Fruit fly (Drosophila melanogaster) whole organism, embryonic: Measurements from ENCODE around the gene Mlp84B.
A peak's percentile ranks its signal among the peaks of the same experiment; 100 is the strongest.

Experiments used
- Aef1 ChIP-seq: fragments of 200-800 bp; sonication (Bioruptor generic); IDR thresholded peaks from 3 replicates; pipeline ENCODE4 v1.3.6; 2022; ENCODE audit warnings: missing biosample characterization, missing genetic modification characterization
- Bdp1 ChIP-seq: fragments of 200-800 bp; sonication (Bioruptor generic); optimal IDR thresholded peaks from 3 replicates; lab custom pipeline; 2016; ENCODE audit warnings: missing biosample characterization, missing genetic modification characterization
- CG1024 ChIP-seq: fragments of 200-800 bp; sonication (Bioruptor generic); IDR thresholded peaks from 2 replicates; pipeline ENCODE4 v1.3.6; 2022; ENCODE audit warnings: missing biosample characterization, missing genetic modification characterization
- CG12236 ChIP-seq: fragments of 200-800 bp; sonication (Bioruptor generic); optimal IDR thresholded peaks from 2 replicates; lab custom pipeline; 2016; ENCODE audit warnings: missing biosample characterization, missing genetic modification characterization
- CG14667 ChIP-seq: fragments of 200-800 bp; sonication (Bioruptor generic); IDR thresholded peaks from 2 replicates; pipeline ENCODE4 v1.3.6; 2022; ENCODE audit warnings: missing biosample characterization, missing genetic modification characterization
- CG14710 ChIP-seq: fragments of 200-800 bp; sonication (Bioruptor generic); optimal IDR thresholded peaks from 3 replicates; lab custom pipeline; 2019; ENCODE audit warnings: missing biosample characterization, mild to moderate bottlenecking, missing genetic modification characterization, moderate library complexity
- CG14965 ChIP-seq: fragments of 200-800 bp; sonication (Bioruptor generic); optimal IDR thresholded peaks from 2 replicates; lab custom pipeline; 2016; ENCODE audit warnings: missing biosample characterization, missing genetic modification characterization, borderline replicate concordance
- CG15601 ChIP-seq: fragments of 200-800 bp; sonication (Bioruptor generic); optimal IDR thresholded peaks from 3 replicates; lab custom pipeline; 2019; ENCODE audit warnings: missing biosample characterization, mild to moderate bottlenecking, missing genetic modification characterization, moderate library complexity
- CG15696 ChIP-seq: fragments of 200-800 bp; sonication (Bioruptor generic); optimal IDR thresholded peaks from 2 replicates; lab custom pipeline; 2019; ENCODE audit warnings: missing biosample characterization, mild to moderate bottlenecking, missing genetic modification characterization, moderate library complexity
- CG1602 ChIP-seq: fragments of 200-800 bp; sonication (Bioruptor generic); optimal IDR thresholded peaks from 3 replicates; lab custom pipeline; 2016; ENCODE audit warnings: missing biosample characterization, missing genetic modification characterization
- CG17361 ChIP-seq: fragments of 200-800 bp; sonication (Bioruptor generic); IDR thresholded peaks from 3 replicates; pipeline ENCODE4 v1.3.6; 2022; ENCODE audit warnings: missing biosample characterization, missing genetic modification characterization
- CG18262 ChIP-seq: fragments of 200-800 bp; optimal IDR thresholded peaks from 3 replicates; lab custom pipeline; 2019; ENCODE audit warnings: missing biosample characterization, mild to moderate bottlenecking, missing genetic modification characterization, moderate library complexity
- CG1832 ChIP-seq: fragments of 200-800 bp; sonication (Bioruptor generic); optimal IDR thresholded peaks from 2 replicates; lab custom pipeline; 2017; ENCODE audit warnings: missing biosample characterization, mild to moderate bottlenecking, missing genetic modification characterization, inconsistent platforms
- CG2116 ChIP-seq: fragments of 200-800 bp; sonication (Bioruptor generic); optimal IDR thresholded peaks from 3 replicates; lab custom pipeline; 2018; ENCODE audit warnings: missing biosample characterization, mild to moderate bottlenecking, missing genetic modification characterization
- CG32767 ChIP-seq: fragments of 200-800 bp; sonication (Bioruptor generic); IDR thresholded peaks from 2 replicates; pipeline ENCODE4 v1.3.6; 2022; ENCODE audit warnings: missing biosample characterization, missing genetic modification characterization
- CG33557 ChIP-seq: fragments of 200-800 bp; sonication (Bioruptor generic); optimal IDR thresholded peaks from 2 replicates; lab custom pipeline; 2019; ENCODE audit warnings: missing biosample characterization, mild to moderate bottlenecking, missing genetic modification characterization, moderate library complexity
- CG34422 ChIP-seq: fragments of 200-800 bp; sonication (Bioruptor generic); IDR thresholded peaks from 3 replicates; pipeline ENCODE4 v1.3.6; 2022; ENCODE audit warnings: missing biosample characterization, missing genetic modification characterization
- CG4328 ChIP-seq: fragments of 200-800 bp; sonication (Bioruptor generic); optimal IDR thresholded peaks from 3 replicates; lab custom pipeline; 2017; ENCODE audit warnings: missing biosample characterization, missing genetic modification reagents, missing genetic modification characterization
- CG5953 ChIP-seq: fragments of 200-800 bp; sonication (Bioruptor generic); IDR thresholded peaks from 2 replicates; pipeline ENCODE4 v1.3.6; 2022; ENCODE audit warnings: missing biosample characterization, missing genetic modification characterization
- CG9437 ChIP-seq: fragments of 200-800 bp; sonication (Bioruptor generic); optimal IDR thresholded peaks from 2 replicates; lab custom pipeline; 2018; ENCODE audit warnings: missing biosample characterization, mild to moderate bottlenecking, missing genetic modification characterization
- CG9609 ChIP-seq: fragments of 200-800 bp; sonication (Bioruptor generic); optimal IDR thresholded peaks from 3 replicates; lab custom pipeline; 2016; ENCODE audit warnings: missing biosample characterization, missing genetic modification characterization
- CG9727 ChIP-seq: fragments of 200-800 bp; sonication (Bioruptor generic); optimal IDR thresholded peaks from 3 replicates; lab custom pipeline; 2017; ENCODE audit warnings: missing biosample characterization, mild to moderate bottlenecking, missing genetic modification characterization
- CG9876 ChIP-seq: fragments of 200-800 bp; sonication (Bioruptor generic); optimal IDR thresholded peaks from 2 replicates; lab custom pipeline; 2016; ENCODE audit warnings: missing biosample characterization, missing genetic modification characterization
- CG9932 ChIP-seq: fragments of 200-800 bp; sonication (Bioruptor generic); IDR thresholded peaks from 2 replicates; pipeline ENCODE4 v1.3.6; 2022; ENCODE audit warnings: missing biosample characterization, missing genetic modification characterization
- Dip3 ChIP-seq: fragments of 200-800 bp; sonication (Bioruptor generic); optimal IDR thresholded peaks from 3 replicates; lab custom pipeline; 2016; ENCODE audit warnings: missing biosample characterization, missing genetic modification characterization
- Fer1 ChIP-seq: fragments of 200-800 bp; sonication (Bioruptor generic); optimal IDR thresholded peaks from 2 replicates; lab custom pipeline; 2017; ENCODE audit warnings: missing biosample characterization, mild to moderate bottlenecking, missing genetic modification characterization
- GATAe ChIP-seq: fragments of 200-800 bp; sonication (Bioruptor generic); conservative IDR thresholded peaks from 2 replicates; pipeline ENCODE4 v1.3.6; 2022; ENCODE audit warnings: missing biosample characterization, missing genetic modification characterization
- HLHmδ ChIP-seq: fragments of 200-800 bp; sonication (Bioruptor generic); optimal IDR thresholded peaks from 2 replicates; lab custom pipeline; 2018; ENCODE audit warnings: missing biosample characterization, mild to moderate bottlenecking, missing genetic modification characterization, moderate library complexity
- Hr51 ChIP-seq, 2 experiments: fragments of 200-800 bp; sonication (Bioruptor generic); optimal IDR thresholded peaks; 2 replicates in 1 of 2; 3 replicates in 1 of 2; lab custom pipeline; 2016 to 2018; ENCODE audit warnings: missing biosample characterization in 2 of 2, missing genetic modification characterization in 2 of 2, mild to moderate bottlenecking in 1 of 2, moderate library complexity in 1 of 2
- Kr ChIP-seq: fragments of 200-800 bp; sonication (Bioruptor generic); optimal IDR thresholded peaks from 2 replicates; lab custom pipeline; 2017; ENCODE audit warnings: missing biosample characterization, mild to moderate bottlenecking, missing genetic modification characterization
- Mes4 ChIP-seq: fragments of 200-800 bp; sonication (Bioruptor generic); optimal IDR thresholded peaks from 2 replicates; lab custom pipeline; 2016; ENCODE audit warnings: missing biosample characterization, missing genetic modification characterization
- Spps ChIP-seq: fragments of 200-800 bp; sonication (Bioruptor generic); optimal IDR thresholded peaks from 2 replicates; lab custom pipeline; 2018; ENCODE audit warnings: missing biosample characterization, mild to moderate bottlenecking, missing genetic modification characterization
- aop ChIP-seq: fragments of 200-800 bp; sonication (Bioruptor generic); IDR thresholded peaks from 2 replicates; pipeline ENCODE4 v1.3.6; 2022; ENCODE audit warnings: missing biosample characterization, missing genetic modification characterization
- crc ChIP-seq: fragments of 200-800 bp; sonication (Bioruptor generic); optimal IDR thresholded peaks from 2 replicates; lab custom pipeline; 2016; ENCODE audit warnings: missing biosample characterization, missing genetic modification characterization
- dati ChIP-seq: fragments of 200-800 bp; sonication (Bioruptor generic); IDR thresholded peaks from 2 replicates; pipeline ENCODE4 v1.3.6; 2022; ENCODE audit warnings: missing biosample characterization, missing genetic modification characterization
- dpn ChIP-seq, 2 experiments: fragments of 200-800 bp; sonication (Bioruptor generic); optimal IDR thresholded peaks; 3 replicates each; lab custom pipeline; 2016; ENCODE audit warnings: missing biosample characterization in 2 of 2, missing genetic modification characterization in 2 of 2
- eve ChIP-seq, 2 experiments: fragments of >200 bp; optimal IDR thresholded peaks; 2 replicates each; lab custom pipeline; 2017; ENCODE audit warnings: missing biosample characterization in 2 of 2, missing genetic modification characterization in 2 of 2
- gce ChIP-seq: fragments of 200-800 bp; sonication (Bioruptor generic); IDR thresholded peaks from 3 replicates; pipeline ENCODE4 v1.3.6; 2022; ENCODE audit warnings: missing biosample characterization, missing genetic modification characterization
- gcm ChIP-seq: fragments of 200-800 bp; sonication (Bioruptor generic); optimal IDR thresholded peaks from 2 replicates; lab custom pipeline; 2019; ENCODE audit warnings: missing biosample characterization, mild to moderate bottlenecking, missing genetic modification characterization, moderate library complexity
- grau ChIP-seq: fragments of 200-800 bp; optimal IDR thresholded peaks from 3 replicates; lab custom pipeline; 2019; ENCODE audit warnings: missing biosample characterization, mild to moderate bottlenecking, missing genetic modification characterization, moderate library complexity
- h ChIP-seq: fragments of >200 bp; optimal IDR thresholded peaks from 2 replicates; lab custom pipeline; 2017
- jing ChIP-seq: fragments of 200-800 bp; sonication (Bioruptor generic); optimal IDR thresholded peaks from 2 replicates; lab custom pipeline; 2018; ENCODE audit warnings: missing biosample characterization, mild to moderate bottlenecking, missing genetic modification characterization
- maf-S ChIP-seq: fragments of 200-800 bp; sonication (Bioruptor generic); optimal IDR thresholded peaks from 2 replicates; lab custom pipeline; 2016; ENCODE audit warnings: missing biosample characterization, missing genetic modification characterization
- pho ChIP-seq: fragments of 200-800 bp; sonication (Bioruptor generic); optimal IDR thresholded peaks from 2 replicates; lab custom pipeline; 2016; ENCODE audit warnings: missing biosample characterization, missing genetic modification characterization
- pum ChIP-seq: fragments of 200-800 bp; sonication (Bioruptor generic); optimal IDR thresholded peaks from 2 replicates; lab custom pipeline; 2016; ENCODE audit warnings: missing biosample characterization, missing genetic modification characterization
- pzg ChIP-seq: fragments of 200-800 bp; sonication (Bioruptor generic); optimal IDR thresholded peaks from 3 replicates; lab custom pipeline; 2018; ENCODE audit warnings: missing biosample characterization, mild to moderate bottlenecking, missing genetic modification characterization, moderate library complexity
- rib ChIP-seq: fragments of 200-800 bp; sonication (Bioruptor generic); IDR thresholded peaks from 2 replicates; pipeline ENCODE4 v1.3.6; 2022; ENCODE audit warnings: missing biosample characterization, missing genetic modification characterization
- run ChIP-seq: fragments of 200-800 bp; sonication (Bioruptor generic); optimal IDR thresholded peaks from 3 replicates; lab custom pipeline; 2018; ENCODE audit warnings: missing biosample characterization, mild to moderate bottlenecking, missing genetic modification characterization
- salm ChIP-seq: fragments of 200-800 bp; sonication (Bioruptor generic); optimal IDR thresholded peaks from 2 replicates; lab custom pipeline; 2018; ENCODE audit warnings: missing biosample characterization, mild to moderate bottlenecking, missing genetic modification characterization
- schlank ChIP-seq: fragments of 200-800 bp; sonication (Bioruptor generic); optimal IDR thresholded peaks from 2 replicates; lab custom pipeline; 2018; ENCODE audit warnings: missing biosample characterization, mild to moderate bottlenecking, missing genetic modification characterization
- sd ChIP-seq: fragments of 200-800 bp; sonication (Bioruptor generic); optimal IDR thresholded peaks from 3 replicates; lab custom pipeline; 2018; ENCODE audit warnings: missing biosample characterization, mild to moderate bottlenecking, missing genetic modification characterization, moderate library complexity
- tup ChIP-seq: fragments of 200-800 bp; sonication (Bioruptor generic); optimal IDR thresholded peaks from 2 replicates; lab custom pipeline; 2016; ENCODE audit warnings: missing biosample characterization, mild to moderate bottlenecking, missing genetic modification characterization, moderate library complexity
- zfh2 ChIP-seq: fragments of 200-800 bp; sonication (Bioruptor generic); optimal IDR thresholded peaks from 2 replicates; lab custom pipeline; 2016; ENCODE audit warnings: missing biosample characterization, missing genetic modification characterization

Mlp84B gene

DNA sequence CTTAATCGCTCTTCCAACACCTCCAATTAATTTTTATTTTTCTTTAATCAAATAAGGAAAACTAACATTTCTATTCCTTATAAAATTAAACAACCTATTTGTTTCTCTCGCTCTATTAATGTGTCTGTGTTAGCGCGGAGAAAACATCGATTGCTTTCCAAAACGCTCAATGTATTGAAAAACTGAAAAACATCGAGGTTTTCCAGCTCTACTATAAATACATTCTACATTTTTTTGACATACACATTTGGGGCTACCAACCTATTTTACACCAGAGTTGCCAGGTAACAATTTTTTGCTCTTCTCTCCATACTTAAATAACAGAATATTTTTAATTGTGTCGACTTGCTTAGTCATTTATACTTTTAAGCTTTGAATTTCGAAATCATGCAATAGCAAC lies 25.6 kb downstream of the Mlp84B start (continued):
- TF ChIP-seq CG4328 (GFP tag; lab: Kevin White, UChicago) (no peak), CG1832 (GFP tag; lab: Kevin White, UChicago) (no peak), gcm (GFP tag; lab: Kevin White, UChicago) (peak; percentile 14), CG15696 (tag; lab: Kevin White, UChicago) (peak; percentile 30), Mes4 (GFP tag; lab: Kevin White, UChicago) (no peak), pho (GFP tag; lab: Kevin White, UChicago) (no peak), pum (GFP tag; lab: Kevin White, UChicago) (no peak), dpn (GFP tag; optimal IDR thresholded peaks at IDR 0.05; lab: Kevin White, UChicago) (peak; percentile 3 to 36), maf-S (GFP tag; lab: Kevin White, UChicago) (no peak), CG14710 (tag; lab: Kevin White, UChicago) (peak; percentile 71), HLHmδ (GFP tag; lab: Kevin White, UChicago) (no peak), CG34422 (peak; percentile 20; the same call in 1 of the 3 replicates), CG32767 (GFP tag; lab: Robert Waterston, UW) (no peak), CG9437 (no peak), eve (GFP tag; optimal IDR thresholded peaks at IDR 0.05; lab: Kevin White, UChicago) (no peak), aop (no peak), CG12236 (GFP tag; lab: Kevin White, UChicago) (no peak), run (no peak), Aef1 (GFP tag; lab: Robert Waterston, UW) (no peak), Fer1 (GFP tag; lab: Kevin White, UChicago) (no peak), dati (GFP tag; lab: Robert Waterston, UW) (no peak), schlank (tag; lab: Kevin White, UChicago) (no peak), CG5953 (GFP tag; lab: Robert Waterston, UW) (no peak), zfh2 (GFP tag; lab: Kevin White, UChicago) (peak; percentile 27), CG15601 (tag; lab: Kevin White, UChicago) (peak; percentile 25), CG9932 (peak; percentile 23; the same call in 1 of the 2 replicates), CG9727 (GFP tag; lab: Kevin White, UChicago) (no peak), Bdp1 (GFP tag; lab: Kevin White, UChicago) (no peak), tup (GFP tag; lab: Kevin White, UChicago) (no peak), pzg (GFP tag; lab: Kevin White, UChicago) (peak; percentile 50), sd (tag; lab: Kevin White, UChicago) (no peak), CG9876 (GFP tag; lab: Kevin White, UChicago) (no peak), Spps (tag; lab: Kevin White, UChicago) (no peak), salm (tag; lab: Kevin White, UChicago) (no peak), h (lab: Kevin White, UChicago) (no peak), crc (no peak), CG33557 (no peak), GATAe (no peak), jing (GFP tag; lab: Kevin White, UChicago) (no peak), CG18262 (tag; lab: Kevin White, UChicago) (no peak), rib (no peak), Kr (GFP tag; lab: Kevin White, UChicago) (no peak), gce (no peak), CG14965 (GFP tag; lab: Kevin White, UChicago) (no peak), Hr51 (GFP tag; optimal IDR thresholded peaks at IDR 0.05; lab: Kevin White, UChicago) (no peak), grau (peak; percentile 40), CG1024 (GFP tag; lab: Robert Waterston, UW) (no peak), CG14667 (no peak), CG9609 (no peak), CG1602 (GFP tag; lab: Kevin White, UChicago) (peak; percentile 16), CG2116 (GFP tag; lab: Kevin White, UChicago) (peak; percentile 72), Dip3 (no peak), CG17361 (no peak)
